Comparison of ENCODE assay signal across 4 worm cellular contexts in genomic region chrIV:2805525-2805924, ce11.
TF ChIP-seq lines count a peak whose summit lies in the region.

Y54G2A.45 (plus strand) TSS chrIV:2805857.

TF ChIP-seq in whole organism, L2 larva, 48 proteins besides CTCF, POLR2A, EP300 and RAD21 (continues in another document):
- TF ChIP-seq F13H6.1 (tag; optimal IDR thresholded peaks at IDR 0.05; lab: Kevin White, UChicago) = peak; percentile 23
- TF ChIP-seq skn-1 (tag; optimal IDR thresholded peaks at IDR 0.05; lab: Kevin White, UChicago) = peak; percentile 41
- TF ChIP-seq crh-2 (tag; optimal IDR thresholded peaks at IDR 0.05; lab: Kevin White, UChicago) = peak; percentile 62
- TF ChIP-seq blmp-1 (tag; optimal IDR thresholded peaks at IDR 0.05; lab: Kevin White, UChicago; ENCODE audit: insufficient read depth) = no peak
- TF ChIP-seq alr-1 (tag; optimal IDR thresholded peaks at IDR 0.05; lab: Kevin White, UChicago) = no peak
- no peak for TF ChIP-seq lin-39 (tag; optimal IDR thresholded peaks at IDR 0.05; lab: Kevin White, UChicago)
- no peak for TF ChIP-seq nhr-21 (tag; optimal IDR thresholded peaks at IDR 0.05; lab: Kevin White, UChicago)
- TF ChIP-seq nhr-11 (tag; optimal IDR thresholded peaks at IDR 0.05; lab: Kevin White, UChicago) = no peak
- TF ChIP-seq sma-9 (GFP tag; optimal IDR thresholded peaks at IDR 0.05; lab: Kevin White, UChicago) = peak; percentile 16
- TF ChIP-seq sma-9 (tag; optimal IDR thresholded peaks at IDR 0.05; lab: Kevin White, UChicago) = no peak
- TF ChIP-seq fos-1 (tag; optimal IDR thresholded peaks at IDR 0.05; lab: Kevin White, UChicago) = peak; percentile 90
- TF ChIP-seq gmeb-1 (tag; optimal IDR thresholded peaks at IDR 0.05; lab: Kevin White, UChicago) = peak; percentile 42
- no peak for TF ChIP-seq zag-1 (tag; optimal IDR thresholded peaks at IDR 0.05; lab: Kevin White, UChicago)
- TF ChIP-seq unc-62 (GFP tag; optimal IDR thresholded peaks at IDR 0.05; lab: Kevin White, UChicago) = no peak
- no peak for TF ChIP-seq nhr-23 (tag; optimal IDR thresholded peaks at IDR 0.05; lab: Kevin White, UChicago)
- no peak for TF ChIP-seq nhr-10 (tag; optimal IDR thresholded peaks at IDR 0.05; lab: Kevin White, UChicago)
- peak; percentile 11 for TF ChIP-seq Y55F3AM.14 (GFP tag; optimal IDR thresholded peaks at IDR 0.05; lab: Kevin White, UChicago)
- no peak for TF ChIP-seq elt-3 (tag; optimal IDR thresholded peaks at IDR 0.05; lab: Kevin White, UChicago)
- TF ChIP-seq ceh-82 (tag; optimal IDR thresholded peaks at IDR 0.05; lab: Kevin White, UChicago) = no peak
- no peak for TF ChIP-seq peb-1 (tag; optimal IDR thresholded peaks at IDR 0.05; lab: Kevin White, UChicago)
- no peak for TF ChIP-seq ama-1 (optimal IDR thresholded peaks at IDR 0.05; lab: Kevin White, UChicago)
- TF ChIP-seq ZK546.5 (tag; optimal IDR thresholded peaks at IDR 0.05; lab: Kevin White, UChicago) = no peak
- peak; percentile 16 for TF ChIP-seq nhr-129 (tag; optimal IDR thresholded peaks at IDR 0.05; lab: Kevin White, UChicago)
- TF ChIP-seq dmd-4 (tag; optimal IDR thresholded peaks at IDR 0.05; lab: Kevin White, UChicago) = no peak

TF ChIP-seq in whole organism, L4 larva, 104 proteins besides CTCF, POLR2A, EP300 and RAD21 (continues in another document):
- peak; percentile 80 for TF ChIP-seq pha-4 (GFP tag; IDR thresholded peaks at IDR 0.05; lab: Robert Waterston, UW)
- TF ChIP-seq pha-4 (tag; optimal IDR thresholded peaks at IDR 0.05; lab: Kevin White, UChicago) = no peak
- no peak for TF ChIP-seq unc-39 (tag; optimal IDR thresholded peaks at IDR 0.05; lab: Kevin White, UChicago)
- no peak for TF ChIP-seq tag-97 (GFP tag; IDR thresholded peaks at IDR 0.05; lab: Robert Waterston, UW)
- TF ChIP-seq Y48G9A.11 (GFP tag; IDR thresholded peaks at IDR 0.05; lab: Robert Waterston, UW) = peak; percentile 77
- peak; percentile 77 for TF ChIP-seq mes-2 (tag; optimal IDR thresholded peaks at IDR 0.05; lab: Kevin White, UChicago; ENCODE audit: poor library complexity, severe bottlenecking)
- TF ChIP-seq dpl-1 (GFP tag; optimal IDR thresholded peaks at IDR 0.05; lab: Kevin White, UChicago) = peak; percentile 25
- peak; percentile 85 for TF ChIP-seq hlh-11 (tag; optimal IDR thresholded peaks at IDR 0.05; lab: Kevin White, UChicago)
- peak; percentile 77 for TF ChIP-seq mxl-3 (GFP tag; optimal IDR thresholded peaks at IDR 0.05; lab: Kevin White, UChicago)
- no peak for TF ChIP-seq snpc-4 (tag; optimal IDR thresholded peaks at IDR 0.05; lab: Kevin White, UChicago)
- TF ChIP-seq ces-1 (GFP tag; optimal IDR thresholded peaks at IDR 0.05; lab: Kevin White, UChicago) = no peak
- no peak for TF ChIP-seq zag-1 (tag; optimal IDR thresholded peaks at IDR 0.05; lab: Kevin White, UChicago)
- TF ChIP-seq hlh-30 (tag; optimal IDR thresholded peaks at IDR 0.05; lab: Kevin White, UChicago; ENCODE audit: insufficient read depth) = peak; percentile 91
- peak; percentile 65 for TF ChIP-seq unc-130 (GFP tag; optimal IDR thresholded peaks at IDR 0.05; lab: Kevin White, UChicago)
- no peak for TF ChIP-seq ceh-28 (tag; optimal IDR thresholded peaks at IDR 0.05; lab: Kevin White, UChicago)
- TF ChIP-seq Y75B8A.6 (GFP tag; IDR thresholded peaks at IDR 0.05; lab: Robert Waterston, UW) = peak; percentile 57; the same call in 1 of the 2 replicates
- TF ChIP-seq nhr-28 (tag; optimal IDR thresholded peaks at IDR 0.05; lab: Kevin White, UChicago) = peak; percentile 89
- no peak for TF ChIP-seq cey-2 (tag; optimal IDR thresholded peaks at IDR 0.05; lab: Kevin White, UChicago; ENCODE audit: borderline replicate concordance, insufficient read depth)
- peak; percentile 65 for TF ChIP-seq ceh-20 (GFP tag; IDR thresholded peaks at IDR 0.05; lab: Robert Waterston, UW)
- TF ChIP-seq F37D6.2 (tag; optimal IDR thresholded peaks at IDR 0.05; lab: Kevin White, UChicago) = peak; percentile 20
- TF ChIP-seq skn-1 (tag; optimal IDR thresholded peaks at IDR 0.05; lab: Kevin White, UChicago) = no peak
- TF ChIP-seq nhr-11 (tag; optimal IDR thresholded peaks at IDR 0.05; lab: Kevin White, UChicago) = peak; percentile 55
- TF ChIP-seq nhr-41 (GFP tag; IDR thresholded peaks at IDR 0.05; lab: Robert Waterston, UW) = peak; percentile 52; the same call in 1 of the 2 replicates

TF ChIP-seq in whole organism, late embryonic, 69 proteins besides CTCF, POLR2A, EP300 and RAD21 (continues in another document):
- TF ChIP-seq hlh-30 (tag; optimal IDR thresholded peaks at IDR 0.05; lab: Kevin White, UChicago; ENCODE audit: insufficient read depth) = peak; percentile 79
- peak; percentile 39 for TF ChIP-seq pat-9 (tag; optimal IDR thresholded peaks at IDR 0.05; lab: Kevin White, UChicago)
- peak; percentile 46 for TF ChIP-seq ref-2 (tag; optimal IDR thresholded peaks at IDR 0.05; lab: Kevin White, UChicago)
- TF ChIP-seq hlh-8 (tag; optimal IDR thresholded peaks at IDR 0.05; lab: Kevin White, UChicago) = no peak
- TF ChIP-seq pqm-1 (tag; optimal IDR thresholded peaks at IDR 0.05; lab: Kevin White, UChicago) = peak; percentile 43
- no peak for TF ChIP-seq ceh-22 (tag; optimal IDR thresholded peaks at IDR 0.05; lab: Kevin White, UChicago)
- TF ChIP-seq K09A11.1 (tag; optimal IDR thresholded peaks at IDR 0.05; lab: Kevin White, UChicago; ENCODE audit: insufficient read depth) = peak; percentile 5
- TF ChIP-seq che-1 (tag; optimal IDR thresholded peaks at IDR 0.05; lab: Kevin White, UChicago) = peak; percentile 31
- no peak for TF ChIP-seq hlh-15 (tag; optimal IDR thresholded peaks at IDR 0.05; lab: Kevin White, UChicago)
- peak; percentile 10 for TF ChIP-seq ahr-1 (tag; optimal IDR thresholded peaks at IDR 0.05; lab: Kevin White, UChicago)
- TF ChIP-seq K02D7.2 (tag; optimal IDR thresholded peaks at IDR 0.05; lab: Kevin White, UChicago) = peak; percentile 46
- no peak for TF ChIP-seq lin-11 (tag; optimal IDR thresholded peaks at IDR 0.05; lab: Kevin White, UChicago)
- TF ChIP-seq unc-42 (tag; optimal IDR thresholded peaks at IDR 0.05; lab: Kevin White, UChicago) = no peak
- TF ChIP-seq ceh-2 (tag; optimal IDR thresholded peaks at IDR 0.05; lab: Kevin White, UChicago) = no peak
- TF ChIP-seq fkh-6 (tag; optimal IDR thresholded peaks at IDR 0.05; lab: Kevin White, UChicago) = no peak
- no peak for TF ChIP-seq gmeb-2 (tag; optimal IDR thresholded peaks at IDR 0.05; lab: Kevin White, UChicago)
- no peak for TF ChIP-seq npax-4 (tag; optimal IDR thresholded peaks at IDR 0.05; lab: Kevin White, UChicago)
- no peak for TF ChIP-seq lim-6 (tag; optimal IDR thresholded peaks at IDR 0.05; lab: Kevin White, UChicago)
- TF ChIP-seq elt-2 (tag; optimal IDR thresholded peaks at IDR 0.05; lab: Kevin White, UChicago) = peak; percentile 88
- no peak for TF ChIP-seq eyg-1 (tag; optimal IDR thresholded peaks at IDR 0.05; lab: Kevin White, UChicago)
- TF ChIP-seq pag-3 (tag; optimal IDR thresholded peaks at IDR 0.05; lab: Kevin White, UChicago; ENCODE audit: borderline replicate concordance) = no peak
- TF ChIP-seq ceh-34 (tag; optimal IDR thresholded peaks at IDR 0.05; lab: Kevin White, UChicago) = peak; percentile 6
- peak; percentile 49 for TF ChIP-seq Y22D7AL.16 (tag; optimal IDR thresholded peaks at IDR 0.05; lab: Kevin White, UChicago)
- TF ChIP-seq F13H6.1 (tag; optimal IDR thresholded peaks at IDR 0.05; lab: Kevin White, UChicago) = no peak
- peak; percentile 44 for TF ChIP-seq tbx-2 (tag; optimal IDR thresholded peaks at IDR 0.05; lab: Kevin White, UChicago)
- no peak for TF ChIP-seq nhr-11 (tag; optimal IDR thresholded peaks at IDR 0.05; lab: Kevin White, UChicago)

TF ChIP-seq in whole organism, mixed stage, embryonic, 35 proteins besides CTCF, POLR2A, EP300 and RAD21 (continues in another document):
- peak; percentile 66 for TF ChIP-seq drap-1 (GFP tag; optimal IDR thresholded peaks at IDR 0.05; lab: Kevin White, UChicago)
- no peak for TF ChIP-seq unc-39 (tag; optimal IDR thresholded peaks at IDR 0.05; lab: Kevin White, UChicago)
- TF ChIP-seq unc-120 (tag; optimal IDR thresholded peaks at IDR 0.05; lab: Kevin White, UChicago; ENCODE audit: poor library complexity, severe bottlenecking) = peak; percentile 71
- TF ChIP-seq nhr-76 (tag; optimal IDR thresholded peaks at IDR 0.05; lab: Kevin White, UChicago) = no peak
- peak; percentile 58 for TF ChIP-seq sem-2 (GFP tag; optimal IDR thresholded peaks at IDR 0.05; lab: Kevin White, UChicago)
- TF ChIP-seq lin-13 (tag; optimal IDR thresholded peaks at IDR 0.05; lab: Kevin White, UChicago) = no peak
- TF ChIP-seq nhr-28 (tag; optimal IDR thresholded peaks at IDR 0.05; lab: Kevin White, UChicago) = no peak
- no peak for TF ChIP-seq elt-1 (tag; optimal IDR thresholded peaks at IDR 0.05; lab: Kevin White, UChicago; ENCODE audit: borderline replicate concordance, insufficient read depth)
- TF ChIP-seq bed-3 (GFP tag; optimal IDR thresholded peaks at IDR 0.05; lab: Kevin White, UChicago) = no peak
- TF ChIP-seq ces-1 (GFP tag; optimal IDR thresholded peaks at IDR 0.05; lab: Kevin White, UChicago) = no peak
- TF ChIP-seq zip-8 (tag; optimal IDR thresholded peaks at IDR 0.05; lab: Kevin White, UChicago) = no peak
- TF ChIP-seq pha-4 (tag; optimal IDR thresholded peaks at IDR 0.05; lab: Kevin White, UChicago) = no peak
- TF ChIP-seq nhr-2 (tag; optimal IDR thresholded peaks at IDR 0.05; lab: Kevin White, UChicago) = no peak
- TF ChIP-seq ztf-11 (tag; optimal IDR thresholded peaks at IDR 0.05; lab: Kevin White, UChicago) = no peak
- no peak for TF ChIP-seq snpc-4 (tag; optimal IDR thresholded peaks at IDR 0.05; lab: Kevin White, UChicago)
- TF ChIP-seq tbx-8 (GFP tag; optimal IDR thresholded peaks at IDR 0.05; lab: Kevin White, UChicago) = no peak
- TF ChIP-seq blmp-1 (tag; optimal IDR thresholded peaks at IDR 0.05; lab: Kevin White, UChicago) = no peak
- TF ChIP-seq elt-3 (tag; optimal IDR thresholded peaks at IDR 0.05; lab: Kevin White, UChicago) = no peak
- peak; percentile 79 for TF ChIP-seq sptf-1 (tag; optimal IDR thresholded peaks at IDR 0.05; lab: Kevin White, UChicago)
- TF ChIP-seq flh-1 (GFP tag; optimal IDR thresholded peaks at IDR 0.05; lab: Kevin White, UChicago) = peak; percentile 36
- no peak for TF ChIP-seq mab-5 (tag; optimal IDR thresholded peaks at IDR 0.05; lab: Kevin White, UChicago)
- TF ChIP-seq mep-1 (tag; optimal IDR thresholded peaks at IDR 0.05; lab: Kevin White, UChicago) = peak; percentile 36
- no peak for TF ChIP-seq nhr-237 (tag; optimal IDR thresholded peaks at IDR 0.05; lab: Kevin White, UChicago)
- peak; percentile 76 for TF ChIP-seq M03D4.4 (tag; optimal IDR thresholded peaks at IDR 0.05; lab: Kevin White, UChicago)
- TF ChIP-seq nhr-12 (tag; optimal IDR thresholded peaks at IDR 0.05; lab: Kevin White, UChicago) = no peak
- TF ChIP-seq cnd-1 (tag; optimal IDR thresholded peaks at IDR 0.05; lab: Kevin White, UChicago) = peak; percentile 78
- TF ChIP-seq unc-62 (GFP tag; optimal IDR thresholded peaks at IDR 0.05; lab: Kevin White, UChicago) = no peak
- peak; percentile 28 for TF ChIP-seq lin-32 (GFP tag; optimal IDR thresholded peaks at IDR 0.05; lab: Kevin White, UChicago)
- no peak for TF ChIP-seq lsy-2 (tag; optimal IDR thresholded peaks at IDR 0.05; lab: Kevin White, UChicago)
- TF ChIP-seq hlh-1 (tag; optimal IDR thresholded peaks at IDR 0.05; lab: Kevin White, UChicago) = no peak
